Worm (Caenorhabditis elegans) whole organism, young adult: ENCODE data around the gene cct-3.

Experiments used
- B0019.2 ChIP-seq: fragments of 200-800 bp; sonication (Bioruptor generic); conservative IDR thresholded peaks from 2 replicates; pipeline ENCODE4 v1.3.6; 2022; ENCODE audit warnings: missing genetic modification reagents, missing genetic modification characterization, missing compliant biosample characterization
- B0035.1 ChIP-seq: sonication (generic microtip); optimal IDR thresholded peaks from 2 replicates; lab custom pipeline; 2016; ENCODE audit warnings: missing genetic modification characterization, mild to moderate bottlenecking, missing compliant biosample characterization, missing genotype, missing genetic modification reagents
- F37B4.10 ChIP-seq: fragments of 200-800 bp; sonication (Bioruptor generic); IDR thresholded peaks from 2 replicates; pipeline ENCODE4 v1.3.6; 2022; ENCODE audit warnings: missing genetic modification characterization, missing compliant biosample characterization
- F39B2.1 ChIP-seq: fragments of 200-800 bp; sonication (Bioruptor generic); IDR thresholded peaks from 2 replicates; pipeline ENCODE4 v1.3.6; 2022; ENCODE audit warnings: missing genetic modification reagents, missing genetic modification characterization, missing compliant biosample characterization
- F57A8.1 ChIP-seq: fragments of 200-800 bp; sonication (Bioruptor generic); optimal IDR thresholded peaks from 2 replicates; lab custom pipeline; 2018; ENCODE audit warnings: mild to moderate bottlenecking, missing genetic modification characterization, moderate library complexity, missing compliant biosample characterization
- F57C9.4 ChIP-seq: sonication (generic microtip); optimal IDR thresholded peaks from 2 replicates; lab custom pipeline; 2017; ENCODE audit warnings: mild to moderate bottlenecking, missing genetic modification characterization, missing compliant biosample characterization
- K12H6.12 ChIP-seq: fragments of 200-800 bp; sonication (Bioruptor generic); optimal IDR thresholded peaks from 2 replicates; lab custom pipeline; 2018; ENCODE audit warnings: mild to moderate bottlenecking, missing genetic modification characterization, missing compliant biosample characterization
- Y53F4B.3 ChIP-seq: fragments of 200-800 bp; sonication (Bioruptor generic); IDR thresholded peaks from 2 replicates; pipeline ENCODE4 v1.3.6; 2022; ENCODE audit warnings: missing genetic modification reagents, missing genetic modification characterization, missing compliant biosample characterization
- Y56A3A.18 ChIP-seq: fragments of 200-800 bp; sonication (Bioruptor generic); IDR thresholded peaks from 2 replicates; pipeline ENCODE4 v1.3.6; 2022; ENCODE audit warnings: missing genetic modification reagents, missing genetic modification characterization, missing compliant biosample characterization
- Y67H2A.10 ChIP-seq: fragments of 200-800 bp; sonication (Bioruptor generic); conservative IDR thresholded peaks from 2 replicates; pipeline ENCODE4 v1.3.6; 2022; ENCODE audit warnings: missing genetic modification reagents, missing genetic modification characterization, missing compliant biosample characterization
- akir-1 ChIP-seq: fragments of 200-800 bp; sonication (Bioruptor generic); optimal IDR thresholded peaks from 2 replicates; lab custom pipeline; 2018; ENCODE audit warnings: mild to moderate bottlenecking, missing genetic modification characterization, moderate library complexity, missing compliant biosample characterization
- aptf-2 ChIP-seq: fragments of 200-800 bp; sonication (Bioruptor generic); conservative IDR thresholded peaks from 2 replicates; pipeline ENCODE4 v1.3.6; 2022; ENCODE audit warnings: missing genetic modification reagents, missing genetic modification characterization, missing compliant biosample characterization
- aptf-3 ChIP-seq: fragments of 200-800 bp; sonication (Bioruptor generic); IDR thresholded peaks from 2 replicates; pipeline ENCODE4 v1.3.6; 2022; ENCODE audit warnings: missing genetic modification characterization, missing compliant biosample characterization
- ccch-3 ChIP-seq: fragments of 200-800 bp; sonication (Bioruptor generic); optimal IDR thresholded peaks from 2 replicates; lab custom pipeline; 2018; ENCODE audit warnings: mild to moderate bottlenecking, missing genetic modification characterization, missing compliant biosample characterization
- ceh-100 ChIP-seq: fragments of 200-800 bp; sonication (Bioruptor generic); IDR thresholded peaks from 2 replicates; pipeline ENCODE4 v1.3.6; 2022; ENCODE audit warnings: missing genetic modification reagents, missing genetic modification characterization, missing compliant biosample characterization
- chd-7 ChIP-seq: sonication (generic microtip); optimal IDR thresholded peaks from 2 replicates; lab custom pipeline; 2016; ENCODE audit warnings: mild to moderate bottlenecking, missing genetic modification characterization, moderate library complexity, missing compliant biosample characterization
- dpl-1 ChIP-seq: fragments of 150-350 bp; optimal IDR thresholded peaks from 2 replicates; lab custom pipeline; 2014; ENCODE audit warnings: missing biosample characterization, missing genetic modification reagents, missing genetic modification characterization
- efl-1 ChIP-seq: fragments of 150-350 bp; optimal IDR thresholded peaks from 2 replicates; lab custom pipeline; 2014; ENCODE audit warnings: missing biosample characterization, missing genetic modification reagents, missing genetic modification characterization
- egl-18 ChIP-seq: fragments of 200-800 bp; sonication (Bioruptor generic); IDR thresholded peaks from 2 replicates; pipeline ENCODE4 v1.3.6; 2022; ENCODE audit warnings: missing genetic modification reagents, missing genetic modification characterization, missing compliant biosample characterization
- egl-44 ChIP-seq: fragments of 200-800 bp; sonication (Bioruptor generic); IDR thresholded peaks from 2 replicates; pipeline ENCODE4 v1.3.6; 2022; ENCODE audit warnings: missing genetic modification reagents, missing genetic modification characterization, missing compliant biosample characterization
- hsf-1 ChIP-seq: fragments of 200-800 bp; sonication (Bioruptor generic); IDR thresholded peaks from 2 replicates; pipeline ENCODE4 v1.3.6; 2022; ENCODE audit warnings: missing genetic modification reagents, missing genetic modification characterization, missing compliant biosample characterization
- lag-1 ChIP-seq: fragments of 200-800 bp; sonication (Bioruptor generic); IDR thresholded peaks from 2 replicates; pipeline ENCODE4 v1.3.6; 2022; ENCODE audit warnings: missing genetic modification reagents, missing genetic modification characterization, missing compliant biosample characterization
- let-607 ChIP-seq, 2 experiments: fragments of 200-800 bp in 1 of 2; sonication (Bioruptor generic) in 1 of 2; sonication (generic microtip) in 1 of 2; optimal IDR thresholded peaks; 2 replicates each; lab custom pipeline; 2016 to 2018; ENCODE audit warnings: mild to moderate bottlenecking in 2 of 2, missing compliant biosample characterization in 2 of 2, missing genetic modification characterization in 2 of 2, moderate library complexity in 2 of 2, missing genotype in 1 of 2
- lin-26 ChIP-seq: fragments of 200-800 bp; sonication (Bioruptor generic); IDR thresholded peaks from 2 replicates; pipeline ENCODE4 v1.3.6; 2022; ENCODE audit warnings: missing genetic modification reagents, missing genetic modification characterization, missing compliant biosample characterization
- lir-1 ChIP-seq: fragments of 200-800 bp; sonication (Bioruptor generic); conservative IDR thresholded peaks from 2 replicates; pipeline ENCODE4 v1.3.6; 2022; ENCODE audit warnings: missing genetic modification reagents, missing genetic modification characterization, missing compliant biosample characterization
- lsy-27 ChIP-seq: sonication (generic microtip); optimal IDR thresholded peaks from 2 replicates; lab custom pipeline; 2017; ENCODE audit warnings: missing genetic modification characterization, mild to moderate bottlenecking, missing compliant biosample characterization, antibody characterized with exemption, missing genotype, borderline replicate concordance; ENCODE audit not compliant: insufficient read depth
- madf-3 ChIP-seq: fragments of 200-800 bp; sonication (Bioruptor generic); IDR thresholded peaks from 2 replicates; pipeline ENCODE4 v1.3.6; 2022; ENCODE audit warnings: missing genetic modification reagents, missing genetic modification characterization, missing compliant biosample characterization
- madf-8 ChIP-seq: fragments of 200-800 bp; sonication (Bioruptor generic); conservative IDR thresholded peaks from 2 replicates; pipeline ENCODE4 v1.3.6; 2022; ENCODE audit warnings: missing genetic modification reagents, missing genetic modification characterization, missing compliant biosample characterization
- nhr-27 ChIP-seq: fragments of 200-800 bp; sonication (Bioruptor generic); optimal IDR thresholded peaks from 2 replicates; lab custom pipeline; 2018; ENCODE audit warnings: mild to moderate bottlenecking, missing genetic modification characterization, moderate library complexity, missing compliant biosample characterization
- nhr-80 ChIP-seq: sonication (generic microtip); optimal IDR thresholded peaks from 2 replicates; lab custom pipeline; 2016; ENCODE audit warnings: missing genetic modification characterization, missing compliant biosample characterization
- nhr-90 ChIP-seq: sonication (generic microtip); optimal IDR thresholded peaks from 2 replicates; lab custom pipeline; 2016; ENCODE audit warnings: missing genotype, mild to moderate bottlenecking, missing genetic modification characterization, missing compliant biosample characterization
- rcor-1 ChIP-seq: fragments of 200-800 bp; sonication (Bioruptor generic); IDR thresholded peaks from 2 replicates; pipeline ENCODE4 v1.3.6; 2022; ENCODE audit warnings: missing genetic modification reagents, missing genetic modification characterization, missing compliant biosample characterization
- rpc-1 ChIP-seq, 2 experiments: fragments of 150-350 bp in 1 of 2; sonication (generic microtip) in 1 of 2; optimal IDR thresholded peaks; 2 replicates each; lab custom pipeline; 2014 to 2018; ENCODE audit warnings: missing biosample characterization in 1 of 2, missing genetic modification characterization in 1 of 2, missing genetic modification reagents in 1 of 2, missing genotype in 1 of 2
- sdz-38 ChIP-seq: sonication (generic microtip); optimal IDR thresholded peaks from 2 replicates; lab custom pipeline; 2016; ENCODE audit warnings: missing genotype, missing genetic modification characterization, missing compliant biosample characterization
- tbp1 ChIP-seq: fragments of 200-800 bp; sonication (Bioruptor generic); optimal IDR thresholded peaks from 2 replicates; lab custom pipeline; 2018; ENCODE audit warnings: mild to moderate bottlenecking, missing genetic modification characterization, missing compliant biosample characterization
- unc-62 ChIP-seq: fragments of 150-350 bp; optimal IDR thresholded peaks from 2 replicates; lab custom pipeline; 2014; ENCODE audit warnings: missing biosample characterization, missing genetic modification reagents, missing genetic modification characterization
- zfh-2 ChIP-seq: fragments of 200-800 bp; sonication (Bioruptor generic); conservative IDR thresholded peaks from 2 replicates; pipeline ENCODE4 v1.3.6; 2022; ENCODE audit warnings: missing genetic modification reagents, missing genetic modification characterization, missing compliant biosample characterization
- ztf-18 ChIP-seq: sonication (generic microtip); optimal IDR thresholded peaks from 2 replicates; lab custom pipeline; 2016; ENCODE audit warnings: missing genotype, mild to moderate bottlenecking, missing genetic modification characterization, missing compliant biosample characterization
- ztf-3 ChIP-seq: fragments of 200-800 bp; sonication (Bioruptor generic); optimal IDR thresholded peaks from 2 replicates; lab custom pipeline; 2018; ENCODE audit warnings: mild to moderate bottlenecking, missing genetic modification characterization, missing compliant biosample characterization

cct-3 gene

ce11 chrII:2233240-2233639 lies at the start of gene cct-3:
cct-3 (plus strand) TSS chrII:2233540.
- TF ChIP-seq egl-18 (GFP tag; lab: Robert Waterston, UW) (no peak), rcor-1 (GFP tag; lab: Robert Waterston, UW) (no peak), ccch-3 (no peak), efl-1 (GFP tag; lab: Kevin White, UChicago) (no peak)

ce11 chrII:2186329-2186728 lies 47.0 kb upstream of the cct-3 start, which contains the start of gene gba-2:
gba-2 (minus strand) TSS chrII:2186434.
- TF ChIP-seq nhr-80 (peak; percentile 50), lin-26 (GFP tag; lab: Robert Waterston, UW) (no peak)

- no peak for TF ChIP-seq nhr-27
- no peak for TF ChIP-seq sdz-38 (tag; lab: Kevin White, UChicago)
- TF ChIP-seq lag-1, result no peak
- TF ChIP-seq ceh-100 (GFP tag; lab: Robert Waterston, UW), result no peak
- TF ChIP-seq Y67H2A.10 (GFP tag; lab: Robert Waterston, UW), result no peak
- TF ChIP-seq madf-8 (GFP tag; lab: Robert Waterston, UW), result no peak
- no peak for TF ChIP-seq Y56A3A.18 (GFP tag; lab: Robert Waterston, UW)
- no peak for TF ChIP-seq unc-62 (GFP tag; lab: Kevin White, UChicago)
- no peak for TF ChIP-seq ztf-3
- no peak for TF ChIP-seq nhr-90 (tag; lab: Kevin White, UChicago)
- TF ChIP-seq B0019.2 (GFP tag; lab: Robert Waterston, UW), result no peak
- no peak for TF ChIP-seq chd-7 (tag; lab: Kevin White, UChicago)
- no peak for TF ChIP-seq zfh-2
- TF ChIP-seq aptf-3, result no peak
- no peak for TF ChIP-seq egl-18 (GFP tag; lab: Robert Waterston, UW)
- TF ChIP-seq lsy-27 (tag; lab: Kevin White, UChicago), result no peak
Observed at ce11 chrII:2186730-2187129, 46.6 kb upstream of the cct-3 start.

- no peak for TF ChIP-seq madf-3 (GFP tag; lab: Robert Waterston, UW)
- TF ChIP-seq F39B2.1 (GFP tag; lab: Robert Waterston, UW), result no peak
- TF ChIP-seq tbp1 (GFP tag; lab: Kevin White, UChicago), result no peak
- no peak for TF ChIP-seq lir-1 (GFP tag; lab: Robert Waterston, UW)
- no peak for TF ChIP-seq madf-8 (GFP tag; lab: Robert Waterston, UW)
- TF ChIP-seq rpc-1 (optimal IDR thresholded peaks at IDR 0.05; lab: Kevin White, UChicago), result no peak
- no peak for TF ChIP-seq rpc-1 (tag; optimal IDR thresholded peaks at IDR 0.05; lab: Kevin White, UChicago)
- TF ChIP-seq efl-1 (GFP tag; lab: Kevin White, UChicago), result no peak
- no peak for TF ChIP-seq akir-1
- no peak for TF ChIP-seq dpl-1 (GFP tag; lab: Kevin White, UChicago)
Observed at ce11 chrII:2189357-2189756, 44.0 kb upstream of the cct-3 start, which contains the start of gene mtq-2. mtq-2 (minus strand) TSS chrII:2189457.

- no peak for TF ChIP-seq K12H6.12 (tag; lab: Kevin White, UChicago)
- no peak for TF ChIP-seq ztf-18 (tag; lab: Kevin White, UChicago)
- no peak for TF ChIP-seq F57C9.4 (tag; lab: Kevin White, UChicago)
- TF ChIP-seq Y53F4B.3 (GFP tag; lab: Robert Waterston, UW), result no peak
- no peak for TF ChIP-seq egl-44 (GFP tag; lab: Robert Waterston, UW)
- no peak for TF ChIP-seq aptf-2
- no peak for TF ChIP-seq B0035.1
- TF ChIP-seq hsf-1 (GFP tag; lab: Robert Waterston, UW), result no peak
- no peak for TF ChIP-seq F37B4.10 (GFP tag; lab: Robert Waterston, UW)
- TF ChIP-seq let-607 (tag; optimal IDR thresholded peaks at IDR 0.05; lab: Kevin White, UChicago), result no peak
- TF ChIP-seq F57A8.1 (GFP tag; lab: Kevin White, UChicago), result no peak
Observed at ce11 chrII:2190522-2190921, 42.8 kb upstream of the cct-3 start.
